Fruit fly (Drosophila melanogaster) Kc167 (cell line): ENCODE measurements around the gene CG12115.

ENCODE experiments used
- Myc ChIP-seq: fragments of >200 bp; optimal IDR thresholded peaks from 2 replicates; lab custom pipeline; 2017; ENCODE audit warnings: missing external identifiers
- Sin3A ChIP-seq: fragments of >200 bp; optimal IDR thresholded peaks from 2 replicates; lab custom pipeline; 2018; ENCODE audit warnings: missing external identifiers
- h ChIP-seq: fragments of >200 bp; optimal IDR thresholded peaks from 3 replicates; lab custom pipeline; 2018; ENCODE audit warnings: missing external identifiers
- insv ChIP-seq: fragments of >200 bp; optimal IDR thresholded peaks from 3 replicates; lab custom pipeline; 2018; ENCODE audit warnings: missing external identifiers
- psq ChIP-seq: fragments of >200 bp; optimal IDR thresholded peaks from 2 replicates; lab custom pipeline; 2017; ENCODE audit warnings: missing external identifiers

dm6 chrX:9232199-9232598 is 41.8 kb upstream of the CG12115 start, which contains the start of gene CG12121:
- no peak for TF ChIP-seq h
- TF ChIP-seq psq: no peak
- TF ChIP-seq Sin3A (lab: Kevin White, UChicago): no peak
- TF ChIP-seq insv (lab: Kevin White, UChicago): no peak
- no peak for TF ChIP-seq Myc (lab: Kevin White, UChicago)
